Fruit fly (Drosophila melanogaster): ENCODE data around the gene CG4949.
A peak's percentile ranks its signal among the peaks of the same experiment; 100 is the strongest.

dm6 chrX:17123545-17124203 is 45.0 kb downstream of the CG4949 start:
- TF ChIP-seq CG4496 (GFP tag; IDR thresholded peaks at IDR 0.05) (peak; percentile 69; the same call in 2 of the 3 replicates), CG17806 (tag; optimal IDR thresholded peaks at IDR 0.05) (peak; percentile 33), CG32121 (GFP tag; IDR thresholded peaks at IDR 0.05) (peak; percentile 67), CG12605 (GFP tag; IDR thresholded peaks at IDR 0.05) (0 out of 2 replicates have a peak, but pooled peaks have one; percentile 23), CG13204 (GFP tag; optimal IDR thresholded peaks at IDR 0.05) (no peak), Pif1B (GFP tag; optimal IDR thresholded peaks at IDR 0.05) (peak; percentile 40), gl (tag; optimal IDR thresholded peaks at IDR 0.05) (no peak), Ets98B (GFP tag; IDR thresholded peaks at IDR 0.05) (peak; percentile 42; the same call in 1 of the 2 replicates), CG14655 (GFP tag; optimal IDR thresholded peaks at IDR 0.05) (peak; percentile 43), CG9948 (tag; optimal IDR thresholded peaks at IDR 0.05) (peak; percentile 22), CG34367 (tag; optimal IDR thresholded peaks at IDR 0.05) (no peak)
